Worm (Caenorhabditis elegans) whole organism, mixed stage, embryonic: ENCODE results near the gene abu-2.

Experiments
- elt-1 ChIP-seq: sonication (generic microtip); optimal IDR thresholded peaks from 2 replicates; lab custom pipeline; 2017; ENCODE audit warnings: missing genetic modification characterization, mild to moderate bottlenecking, missing compliant biosample characterization, antibody characterized with exemption, moderate library complexity, borderline replicate concordance; ENCODE audit not compliant: insufficient read depth
- elt-3 ChIP-seq: fragments of 150-350 bp; optimal IDR thresholded peaks from 2 replicates; lab custom pipeline; 2014; ENCODE audit warnings: missing biosample characterization, missing genetic modification characterization
- ham-2 ChIP-seq: fragments of 200-800 bp; sonication (Bioruptor generic); optimal IDR thresholded peaks from 2 replicates; lab custom pipeline; 2018; ENCODE audit warnings: mild to moderate bottlenecking, missing genetic modification characterization, missing compliant biosample characterization
- lin-32 ChIP-seq: fragments of 200-800 bp; sonication (Bioruptor generic); optimal IDR thresholded peaks from 2 replicates; lab custom pipeline; 2018; ENCODE audit warnings: mild to moderate bottlenecking, missing genetic modification characterization, missing compliant biosample characterization
- mab-5 ChIP-seq: fragments of 150-350 bp; optimal IDR thresholded peaks from 2 replicates; lab custom pipeline; 2014; ENCODE audit warnings: missing biosample characterization, missing genetic modification characterization
- mep-1 ChIP-seq: fragments of 150-350 bp; optimal IDR thresholded peaks from 2 replicates; lab custom pipeline; 2017; ENCODE audit warnings: missing biosample characterization, missing genetic modification reagents, missing genetic modification characterization, inconsistent platforms
- nhr-237 ChIP-seq: fragments of 150-350 bp; optimal IDR thresholded peaks from 2 replicates; lab custom pipeline; 2014; ENCODE audit warnings: missing biosample characterization, missing genetic modification characterization
- unc-39 ChIP-seq: fragments of 150-350 bp; optimal IDR thresholded peaks from 2 replicates; lab custom pipeline; 2014; ENCODE audit warnings: missing biosample characterization, missing genetic modification characterization

- TF ChIP-seq elt-3 (tag; lab: Kevin White, UChicago), result no peak
- no peak for TF ChIP-seq mab-5 (tag; lab: Kevin White, UChicago)
- TF ChIP-seq elt-1 (tag; lab: Kevin White, UChicago), result no peak
- no peak for TF ChIP-seq ham-2 (GFP tag; lab: Kevin White, UChicago)
- no peak for TF ChIP-seq unc-39
- no peak for TF ChIP-seq mep-1
- no peak for TF ChIP-seq lin-32 (GFP tag; lab: Kevin White, UChicago)
- no peak for TF ChIP-seq nhr-237
These were observed 38.0 kb downstream of the abu-2 start for ce11 chrX:1372464-1372863.
